Fruit fly (Drosophila melanogaster) whole organism, embryonic: ENCODE measurements around the gene CG7239.

Source experiments
- B-H1 ChIP-seq: fragments of 200-800 bp; sonication (Bioruptor generic); IDR thresholded peaks from 3 replicates; pipeline ENCODE4 v1.3.6; 2022; ENCODE audit warnings: missing biosample characterization, missing genetic modification characterization
- CG10565 ChIP-seq: fragments of 200-800 bp; sonication (Bioruptor generic); optimal IDR thresholded peaks from 3 replicates; lab custom pipeline; 2016; ENCODE audit warnings: missing biosample characterization, mild to moderate bottlenecking, missing genetic modification characterization
- CG11504 ChIP-seq: fragments of 200-800 bp; sonication (Bioruptor generic); optimal IDR thresholded peaks from 3 replicates; lab custom pipeline; 2019; ENCODE audit warnings: missing biosample characterization, mild to moderate bottlenecking, missing genetic modification characterization, moderate library complexity
- CG13296 ChIP-seq: fragments of 200-800 bp; sonication (Bioruptor generic); optimal IDR thresholded peaks from 3 replicates; lab custom pipeline; 2018; ENCODE audit warnings: missing biosample characterization, mild to moderate bottlenecking, missing genetic modification characterization
- CG14050 ChIP-seq: fragments of 200-800 bp; sonication (Bioruptor generic); IDR thresholded peaks from 3 replicates; pipeline ENCODE4 v1.3.6; 2022; ENCODE audit warnings: missing biosample characterization, missing genetic modification characterization
- CG14441 ChIP-seq: fragments of 200-800 bp; sonication (Bioruptor generic); IDR thresholded peaks from 2 replicates; pipeline ENCODE4 v1.3.6; 2022; ENCODE audit warnings: missing biosample characterization, missing genetic modification characterization
- CG14710 ChIP-seq: fragments of 200-800 bp; sonication (Bioruptor generic); optimal IDR thresholded peaks from 3 replicates; lab custom pipeline; 2019; ENCODE audit warnings: missing biosample characterization, mild to moderate bottlenecking, missing genetic modification characterization, moderate library complexity
- CG15011 ChIP-seq: fragments of 200-800 bp; sonication (Bioruptor generic); optimal IDR thresholded peaks from 3 replicates; lab custom pipeline; 2018; ENCODE audit warnings: missing biosample characterization, mild to moderate bottlenecking, missing genetic modification characterization
- CG15696 ChIP-seq: fragments of 200-800 bp; sonication (Bioruptor generic); optimal IDR thresholded peaks from 2 replicates; lab custom pipeline; 2019; ENCODE audit warnings: missing biosample characterization, mild to moderate bottlenecking, missing genetic modification characterization, moderate library complexity
- CG16863 ChIP-seq: fragments of 200-800 bp; sonication (Bioruptor generic); optimal IDR thresholded peaks from 3 replicates; lab custom pipeline; 2016; ENCODE audit warnings: missing biosample characterization, missing genetic modification characterization
- CG2116 ChIP-seq: fragments of 200-800 bp; sonication (Bioruptor generic); optimal IDR thresholded peaks from 3 replicates; lab custom pipeline; 2018; ENCODE audit warnings: missing biosample characterization, mild to moderate bottlenecking, missing genetic modification characterization
- CG2875 ChIP-seq: fragments of 200-800 bp; sonication (Bioruptor generic); optimal IDR thresholded peaks from 2 replicates; lab custom pipeline; 2017; ENCODE audit warnings: missing biosample characterization, mild to moderate bottlenecking, missing genetic modification characterization, missing genetic modification reagents
- CG31388 ChIP-seq: fragments of 200-800 bp; sonication (Bioruptor generic); optimal IDR thresholded peaks from 2 replicates; lab custom pipeline; 2016; ENCODE audit warnings: missing biosample characterization, missing genetic modification characterization
- CG3163 ChIP-seq: fragments of 200-800 bp; sonication (Bioruptor generic); optimal IDR thresholded peaks from 3 replicates; lab custom pipeline; 2016; ENCODE audit warnings: missing biosample characterization, missing genetic modification characterization
- CG4404 ChIP-seq: fragments of 200-800 bp; sonication (Bioruptor generic); IDR thresholded peaks from 2 replicates; pipeline ENCODE4 v1.3.6; 2022; ENCODE audit warnings: missing biosample characterization, missing genetic modification characterization
- CG5180 ChIP-seq: fragments of 200-800 bp; sonication (Bioruptor generic); optimal IDR thresholded peaks from 3 replicates; lab custom pipeline; 2017; ENCODE audit warnings: missing biosample characterization, missing genetic modification characterization, mild to moderate bottlenecking, moderate library complexity, missing genetic modification reagents
- CG6654 ChIP-seq: fragments of 200-800 bp; sonication (Bioruptor generic); optimal IDR thresholded peaks from 2 replicates; lab custom pipeline; 2017; ENCODE audit warnings: missing biosample characterization, mild to moderate bottlenecking, missing genetic modification characterization
- CG7357 ChIP-seq: fragments of 200-800 bp; sonication (Bioruptor generic); IDR thresholded peaks from 3 replicates; pipeline ENCODE4 v1.3.6; 2022; ENCODE audit warnings: missing biosample characterization, missing genetic modification characterization
- CG7963 ChIP-seq: fragments of 200-800 bp; sonication (Bioruptor generic); IDR thresholded peaks from 3 replicates; pipeline ENCODE4 v1.3.6; 2022; ENCODE audit warnings: missing biosample characterization, missing genetic modification characterization; ENCODE audit not compliant: partially characterized antibody
- CG8924 ChIP-seq: fragments of 200-800 bp; optimal IDR thresholded peaks from 3 replicates; lab custom pipeline; 2019; ENCODE audit warnings: missing biosample characterization, mild to moderate bottlenecking, missing genetic modification characterization, moderate library complexity
- CG9817 ChIP-seq: fragments of 200-800 bp; sonication (Bioruptor generic); optimal IDR thresholded peaks from 2 replicates; lab custom pipeline; 2018; ENCODE audit warnings: missing biosample characterization, mild to moderate bottlenecking, missing genetic modification characterization, moderate library complexity
- CrebB ChIP-seq: fragments of 200-800 bp; sonication (Bioruptor generic); optimal IDR thresholded peaks from 3 replicates; lab custom pipeline; 2018; ENCODE audit warnings: missing biosample characterization, mild to moderate bottlenecking, missing genetic modification characterization
- Dek ChIP-seq: fragments of 200-800 bp; sonication (Bioruptor generic); optimal IDR thresholded peaks from 3 replicates; lab custom pipeline; 2019; ENCODE audit warnings: missing biosample characterization, mild to moderate bottlenecking, missing genetic modification characterization, moderate library complexity
- Sin3A ChIP-seq: fragments of >200 bp; optimal IDR thresholded peaks from 2 replicates; lab custom pipeline; 2018
- abd-A ChIP-seq: fragments of 200-800 bp; sonication (Bioruptor generic); optimal IDR thresholded peaks from 3 replicates; lab custom pipeline; 2019; ENCODE audit warnings: missing biosample characterization, mild to moderate bottlenecking, missing genetic modification characterization, moderate library complexity
- ac ChIP-seq: fragments of 200-800 bp; sonication (Bioruptor generic); optimal IDR thresholded peaks from 3 replicates; lab custom pipeline; 2017; ENCODE audit warnings: missing biosample characterization, mild to moderate bottlenecking, missing genetic modification characterization
- aop ChIP-seq: fragments of 200-800 bp; sonication (Bioruptor generic); IDR thresholded peaks from 2 replicates; pipeline ENCODE4 v1.3.6; 2022; ENCODE audit warnings: missing biosample characterization, missing genetic modification characterization
- cas ChIP-seq: fragments of 200-800 bp; sonication (Bioruptor generic); IDR thresholded peaks from 2 replicates; pipeline ENCODE4 v1.3.6; 2022; ENCODE audit warnings: missing biosample characterization, missing genetic modification characterization
- corto ChIP-seq: fragments of 200-800 bp; sonication (Bioruptor generic); optimal IDR thresholded peaks from 2 replicates; lab custom pipeline; 2016; ENCODE audit warnings: missing biosample characterization, mild to moderate bottlenecking, missing genetic modification characterization, moderate library complexity
- dmrt99B ChIP-seq: fragments of 200-800 bp; sonication (Bioruptor generic); optimal IDR thresholded peaks from 2 replicates; lab custom pipeline; 2018; ENCODE audit warnings: missing biosample characterization, mild to moderate bottlenecking, missing genetic modification characterization, moderate library complexity
- dpn ChIP-seq, 2 experiments: fragments of 200-800 bp; sonication (Bioruptor generic); optimal IDR thresholded peaks; 3 replicates each; lab custom pipeline; 2016; ENCODE audit warnings: missing biosample characterization in 2 of 2, missing genetic modification characterization in 2 of 2
- gce ChIP-seq: fragments of 200-800 bp; sonication (Bioruptor generic); IDR thresholded peaks from 3 replicates; pipeline ENCODE4 v1.3.6; 2022; ENCODE audit warnings: missing biosample characterization, missing genetic modification characterization
- hbn ChIP-seq: fragments of 200-800 bp; sonication (Bioruptor generic); IDR thresholded peaks from 2 replicates; pipeline ENCODE4 v1.3.6; 2022; ENCODE audit warnings: missing biosample characterization, missing genetic modification characterization; ENCODE audit not compliant: partially characterized antibody
- hkb ChIP-seq, 2 experiments: fragments of 200-800 bp in 1 of 2; fragments of >200 bp in 1 of 2; sonication (Bioruptor generic) in 1 of 2; IDR thresholded peaks in 1 of 2; optimal IDR thresholded peaks in 1 of 2; 2 replicates each; pipeline versions ENCODE4 v1.3.6 to Lab custom; 2017 to 2022; ENCODE audit warnings: missing biosample characterization in 1 of 2, missing genetic modification characterization in 1 of 2
- lmd ChIP-seq: fragments of 200-800 bp; sonication (Bioruptor generic); IDR thresholded peaks from 2 replicates; pipeline ENCODE4 v1.3.6; 2022; ENCODE audit warnings: missing biosample characterization, missing genetic modification characterization
- lola ChIP-seq, 3 experiments: fragments of >200 bp in 2 of 3; fragments of 200-800 bp in 1 of 3; sonication (Bioruptor generic) in 1 of 3; optimal IDR thresholded peaks; 2 replicates each; lab custom pipeline; 2017 to 2019; ENCODE audit warnings: missing biosample characterization in 3 of 3, missing genetic modification characterization in 3 of 3, mild to moderate bottlenecking in 1 of 3, moderate library complexity in 1 of 3
- nmo ChIP-seq: fragments of 200-800 bp; sonication (Bioruptor generic); optimal IDR thresholded peaks from 2 replicates; lab custom pipeline; 2018; ENCODE audit warnings: missing biosample characterization, mild to moderate bottlenecking, missing genetic modification characterization, moderate library complexity
- onecut ChIP-seq: fragments of 200-800 bp; sonication (Bioruptor generic); IDR thresholded peaks from 2 replicates; pipeline ENCODE4 v1.3.6; 2022; ENCODE audit warnings: missing biosample characterization, missing genetic modification characterization
- otp ChIP-seq: fragments of 200-800 bp; sonication (Bioruptor generic); IDR thresholded peaks from 3 replicates; pipeline ENCODE4, ENCODE4 v1.3.6; 2022; ENCODE audit warnings: missing biosample characterization, missing genetic modification characterization
- p53 ChIP-seq: fragments of 200-800 bp; sonication (Bioruptor generic); optimal IDR thresholded peaks from 2 replicates; lab custom pipeline; 2016; ENCODE audit warnings: missing biosample characterization, missing genetic modification characterization
- pzg ChIP-seq: fragments of 200-800 bp; sonication (Bioruptor generic); optimal IDR thresholded peaks from 3 replicates; lab custom pipeline; 2018; ENCODE audit warnings: missing biosample characterization, mild to moderate bottlenecking, missing genetic modification characterization, moderate library complexity
- repo ChIP-seq: fragments of 200-800 bp; sonication (Bioruptor generic); optimal IDR thresholded peaks from 2 replicates; lab custom pipeline; 2016; ENCODE audit warnings: missing biosample characterization, missing genetic modification characterization
- sna ChIP-seq: fragments of 200-800 bp; sonication (Bioruptor generic); IDR thresholded peaks from 2 replicates; pipeline ENCODE4 v1.3.6; 2022; ENCODE audit warnings: missing biosample characterization, missing genetic modification characterization; ENCODE audit not compliant: partially characterized antibody
- so ChIP-seq: fragments of 200-800 bp; sonication (Bioruptor generic); IDR thresholded peaks from 3 replicates; pipeline ENCODE4 v1.3.6; 2022; ENCODE audit warnings: missing biosample characterization, missing genetic modification characterization
- sqz ChIP-seq: fragments of 200-800 bp; sonication (Bioruptor generic); optimal IDR thresholded peaks from 3 replicates; lab custom pipeline; 2018; ENCODE audit warnings: missing biosample characterization, mild to moderate bottlenecking, missing genetic modification characterization
- sug ChIP-seq: fragments of 200-800 bp; optimal IDR thresholded peaks from 2 replicates; lab custom pipeline; 2019; ENCODE audit warnings: missing biosample characterization, mild to moderate bottlenecking, missing genetic modification characterization, moderate library complexity
- tin ChIP-seq: fragments of 200-800 bp; sonication (Bioruptor generic); optimal IDR thresholded peaks from 3 replicates; lab custom pipeline; 2016; ENCODE audit warnings: missing biosample characterization, missing genetic modification characterization
- usp ChIP-seq: fragments of >200 bp; optimal IDR thresholded peaks from 2 replicates; lab custom pipeline; 2017; ENCODE audit warnings: missing biosample characterization, missing genetic modification characterization
- vfl ChIP-seq: fragments of 200-800 bp; sonication (Bioruptor generic); optimal IDR thresholded peaks from 2 replicates; lab custom pipeline; 2016; ENCODE audit warnings: missing biosample characterization, missing genetic modification characterization
- vnd ChIP-seq: fragments of 200-800 bp; sonication (Bioruptor generic); IDR thresholded peaks from 3 replicates; pipeline ENCODE4 v1.3.6; 2022; ENCODE audit warnings: missing biosample characterization, missing genetic modification characterization; ENCODE audit not compliant: partially characterized antibody

CG7239 gene

dm6 chr2L:5797977-5798376, 4.0 kb upstream of the CG7239 start (continued):
- TF ChIP-seq otp (no peak), CG13296 (GFP tag; lab: Kevin White, UChicago) (peak; percentile 47), CG14050 (GFP tag; lab: Robert Waterston, UW) (no peak), sqz (GFP tag; lab: Kevin White, UChicago) (no peak), CrebB (tag; lab: Kevin White, UChicago) (peak; percentile 37), pzg (no peak), CG6654 (GFP tag; lab: Kevin White, UChicago) (no peak), onecut (no peak), CG15696 (tag; lab: Kevin White, UChicago) (no peak), so (GFP tag; lab: Robert Waterston, UW) (peak; percentile 39; the same call in 1 of the 3 replicates), aop (GFP tag; lab: Robert Waterston, UW) (no peak), B-H1 (GFP tag; lab: Robert Waterston, UW) (no peak), dmrt99B (tag; lab: Kevin White, UChicago) (peak; percentile 1), hbn (GFP tag; lab: Robert Waterston, UW) (no peak), CG10565 (GFP tag; lab: Kevin White, UChicago) (no peak), CG2116 (GFP tag; lab: Kevin White, UChicago) (peak; percentile 29), CG31388 (GFP tag; lab: Kevin White, UChicago) (peak; percentile 15), Dek (tag; lab: Kevin White, UChicago) (peak; percentile 67), usp (GFP tag; lab: Kevin White, UChicago) (no peak), CG5180 (GFP tag; lab: Kevin White, UChicago) (no peak), ac (no peak), CG7963 (GFP tag; lab: Robert Waterston, UW) (no peak), sug (peak; percentile 45), CG14441 (GFP tag; lab: Robert Waterston, UW) (0 out of 2 replicates have a peak, but pooled peaks have one; percentile 24), dpn (GFP tag; optimal IDR thresholded peaks at IDR 0.05; lab: Kevin White, UChicago) (peak; percentile 20 to 40), CG14710 (tag; lab: Kevin White, UChicago) (peak; percentile 2), hkb (optimal IDR thresholded peaks at IDR 0.05; lab: Kevin White, UChicago) (no peak), hkb (GFP tag; IDR thresholded peaks at IDR 0.05; lab: Robert Waterston, UW) (0 out of 2 replicates have a peak, but pooled peaks have one; percentile 34), corto (no peak), tin (GFP tag; lab: Kevin White, UChicago) (no peak), repo (GFP tag; lab: Kevin White, UChicago) (no peak), CG7357 (no peak), sna (no peak), CG4404 (GFP tag; lab: Robert Waterston, UW) (no peak), lmd (GFP tag; lab: Robert Waterston, UW) (no peak), vfl (GFP tag; lab: Kevin White, UChicago) (peak; percentile 23), CG16863 (GFP tag; lab: Kevin White, UChicago) (no peak), CG3163 (GFP tag; lab: Kevin White, UChicago) (no peak), Sin3A (lab: Kevin White, UChicago) (no peak), abd-A (tag; lab: Kevin White, UChicago) (no peak), CG15011 (GFP tag; lab: Kevin White, UChicago) (peak; percentile 61), vnd (GFP tag; lab: Robert Waterston, UW) (no peak), CG2875 (GFP tag; lab: Kevin White, UChicago) (peak; percentile 15), gce (GFP tag; lab: Robert Waterston, UW) (no peak), CG8924 (tag; lab: Kevin White, UChicago) (peak; percentile 37), CG11504 (peak; percentile 57), p53 (peak; percentile 25), lola (GFP tag; optimal IDR thresholded peaks at IDR 0.05; lab: Kevin White, UChicago) (no peak), CG9817 (tag; lab: Kevin White, UChicago) (peak; percentile 72), cas (GFP tag; lab: Robert Waterston, UW) (no peak), nmo (GFP tag; lab: Kevin White, UChicago) (no peak)
